Worm (Caenorhabditis elegans) whole organism, L4/young adult: ENCODE results near the gene unc-25.

ENCODE experiments used
- W03F9.2 ChIP-seq: fragments of 150-350 bp; optimal IDR thresholded peaks from 2 replicates; lab custom pipeline; 2014; ENCODE audit warnings: missing biosample characterization, missing genetic modification characterization
- dao-5 ChIP-seq: sonication (generic microtip); optimal IDR thresholded peaks from 2 replicates; lab custom pipeline; 2016; ENCODE audit warnings: missing genotype, missing genetic modification characterization, moderate library complexity, missing compliant biosample characterization
- him-1 ChIP-seq: sonication (generic microtip); optimal IDR thresholded peaks from 2 replicates; lab custom pipeline; 2016; ENCODE audit warnings: missing genotype, missing genetic modification reagents, missing genetic modification characterization, missing compliant biosample characterization

The unc-25 gene

ce11 chrIII:12929573-12929972 is 12.9 kb upstream of the unc-25 start, which contains the start of gene Y37D8A.19:
Gene Y37D8A.19, plus strand, starts transcription at chrIII:12929873.
- no peak for TF ChIP-seq W03F9.2 (tag; lab: Kevin White, UChicago)

- no peak for TF ChIP-seq him-1 (tag; lab: Kevin White, UChicago)
- no peak for TF ChIP-seq dao-5
- no peak for TF ChIP-seq W03F9.2 (tag; lab: Kevin White, UChicago)
Observed at ce11 chrIII:12931108-12931507, 11.3 kb upstream of the unc-25 start.

ce11 chrIII:12931786-12932427 is 10.5 kb upstream of the unc-25 start, which contains the start of gene rbm-7:
Gene rbm-7, minus strand, starts transcription at chrIII:12931867.
- TF ChIP-seq W03F9.2 (tag; lab: Kevin White, UChicago) (peak; percentile 65), dao-5 (no peak)

ce11 chrIII:12932776-12933175 is 9.7 kb upstream of the unc-25 start:
- TF ChIP-seq dao-5 (no peak), W03F9.2 (tag; lab: Kevin White, UChicago) (no peak), him-1 (tag; lab: Kevin White, UChicago) (no peak)

ce11 chrIII:12934417-12934816 is 8.0 kb upstream of the unc-25 start, which contains the start of gene epg-3:
Gene epg-3, plus strand, starts transcription at chrIII:12934717.
- TF ChIP-seq him-1 (tag; lab: Kevin White, UChicago) (no peak), W03F9.2 (tag; lab: Kevin White, UChicago) (no peak), dao-5 (no peak)

- no peak for TF ChIP-seq him-1 (tag; lab: Kevin White, UChicago)
- no peak for TF ChIP-seq dao-5
Observed at ce11 chrIII:12944064-12944463, 1.6 kb downstream of the unc-25 start.

- TF ChIP-seq dao-5 (no peak), W03F9.2 (tag; lab: Kevin White, UChicago) (no peak), him-1 (tag; lab: Kevin White, UChicago) (no peak)
Observed at ce11 chrIII:12945072-12945471, 2.6 kb downstream of the unc-25 start.

DNA sequence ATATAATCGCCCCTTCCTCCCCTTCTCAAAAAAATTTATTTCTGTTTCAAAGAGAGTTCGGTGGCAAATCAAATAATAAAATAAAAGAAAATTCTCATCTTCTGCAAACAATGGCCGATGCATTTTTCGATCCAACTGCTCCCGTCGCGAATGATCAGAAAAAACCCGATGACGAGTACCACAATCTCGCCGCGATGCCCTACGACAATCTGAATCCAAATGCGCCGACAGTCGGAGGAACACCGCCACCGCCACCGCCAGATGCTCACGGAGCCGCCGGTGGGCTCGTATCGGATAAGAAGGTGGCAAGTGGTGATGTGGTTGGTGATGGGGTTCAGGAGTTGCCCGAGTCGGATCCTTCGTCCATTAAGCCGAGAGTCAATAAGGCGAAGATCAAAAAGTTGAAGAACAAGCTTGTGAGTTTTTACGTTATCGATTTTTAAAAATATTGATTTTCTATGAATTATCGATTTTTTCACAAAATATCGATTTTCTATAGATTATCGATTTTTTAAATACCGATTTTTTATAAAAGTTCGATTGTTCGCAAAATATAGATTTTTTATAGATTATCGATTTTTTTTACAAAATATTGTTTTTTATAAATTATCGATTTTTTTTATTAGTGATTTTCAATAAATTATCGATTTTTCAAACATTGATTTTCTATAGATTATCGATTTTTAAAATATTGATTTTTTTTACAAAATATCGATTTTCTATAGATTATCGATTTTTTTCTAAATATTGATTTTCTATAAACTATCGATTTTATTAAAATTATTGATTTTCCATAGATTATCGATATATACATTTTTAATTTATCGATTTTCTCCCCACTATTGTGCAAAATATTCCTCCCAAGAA is 9.1 kb downstream of the unc-25 start, which contains the start of gene Y39E4A.1:
Gene Y39E4A.1, plus strand, starts transcription at position 51 of the 867 bp plus-strand sequence.
- no peak for TF ChIP-seq him-1 (tag; lab: Kevin White, UChicago)
- TF ChIP-seq W03F9.2 (tag; lab: Kevin White, UChicago), result no peak
- TF ChIP-seq dao-5, result no peak

ce11 chrIII:12952615-12953014 is 10.2 kb downstream of the unc-25 start:
- no peak for TF ChIP-seq dao-5
- no peak for TF ChIP-seq him-1 (tag; lab: Kevin White, UChicago)
- no peak for TF ChIP-seq W03F9.2 (tag; lab: Kevin White, UChicago)

DNA sequence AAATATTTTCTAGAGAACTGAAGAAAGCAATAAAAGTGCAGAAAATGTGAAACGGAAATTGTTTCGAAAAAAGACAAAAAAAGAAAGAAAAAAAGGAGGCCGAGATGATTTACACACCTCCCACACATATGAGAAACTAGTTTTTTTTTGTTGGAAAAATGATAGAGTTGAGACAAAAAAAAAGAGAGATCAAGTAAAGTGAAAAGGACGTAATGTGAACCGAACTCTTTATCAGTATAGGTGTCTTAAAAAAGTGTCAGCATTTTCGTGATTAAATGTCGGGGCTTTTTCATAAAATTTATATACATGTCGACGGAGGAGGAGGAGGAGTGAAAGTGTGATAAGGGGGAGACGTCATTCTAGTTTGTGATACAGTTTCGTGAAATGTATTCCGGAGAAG is 16.8 kb downstream of the unc-25 start:
- TF ChIP-seq W03F9.2 (tag; lab: Kevin White, UChicago) (no peak), dao-5 (no peak)

DNA sequence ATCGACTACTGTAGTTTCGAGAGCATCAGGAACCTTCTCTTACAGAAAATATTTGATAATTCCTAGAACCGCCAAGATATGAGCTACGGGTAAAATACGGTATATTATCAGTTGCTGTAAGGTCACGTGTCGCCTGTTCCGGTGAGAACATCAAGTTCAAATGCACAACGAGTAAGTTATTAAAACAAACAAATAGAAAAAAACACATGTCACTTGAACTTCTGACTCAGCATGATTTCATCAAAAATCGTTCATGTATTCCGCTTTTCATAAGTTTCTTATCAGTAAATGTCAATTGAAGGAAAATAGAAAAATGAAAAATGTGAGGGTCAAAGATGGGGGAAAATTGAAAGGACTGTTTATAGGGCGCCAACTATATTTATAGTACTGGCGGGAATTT is 18.3 kb downstream of the unc-25 start:
- TF ChIP-seq dao-5 (no peak), him-1 (tag; lab: Kevin White, UChicago) (no peak), W03F9.2 (tag; lab: Kevin White, UChicago) (no peak)

ce11 chrIII:12966895-12967294 is 24.4 kb downstream of the unc-25 start, which contains the start of gene ttm-1:
Gene ttm-1, minus strand, starts transcription at chrIII:12966995.
- TF ChIP-seq W03F9.2 (tag; lab: Kevin White, UChicago), result no peak
- no peak for TF ChIP-seq dao-5
- TF ChIP-seq him-1 (tag; lab: Kevin White, UChicago), result no peak

- TF ChIP-seq dao-5 (no peak), him-1 (tag; lab: Kevin White, UChicago) (no peak), W03F9.2 (tag; lab: Kevin White, UChicago) (no peak)
Observed at ce11 chrIII:12967437-12968043, 25.1 kb downstream of the unc-25 start.

DNA sequence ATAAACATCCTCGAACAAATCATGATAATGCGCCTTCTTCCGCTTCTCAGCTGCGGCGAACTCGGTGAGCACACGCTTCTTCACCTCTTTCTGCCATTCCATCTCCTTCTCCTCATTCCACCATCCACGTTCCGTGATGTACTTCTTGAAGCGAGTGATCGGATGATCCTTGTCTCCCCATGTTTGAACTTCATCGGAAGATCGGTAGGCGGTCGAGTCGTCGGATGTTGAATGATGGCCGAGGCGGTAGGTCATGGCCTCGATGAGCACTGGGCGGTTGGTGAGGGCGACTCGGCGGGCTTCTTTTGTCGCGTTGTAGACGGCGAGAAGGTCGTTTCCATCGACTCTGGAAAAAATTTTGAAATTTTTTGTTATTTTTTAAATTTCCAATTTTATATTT is 25.9 kb downstream of the unc-25 start:
- no peak for TF ChIP-seq W03F9.2 (tag; lab: Kevin White, UChicago)
